Fruit fly (Drosophila melanogaster) whole organism, pupa: Measurements from ENCODE around the gene CG12620.

Source experiments
- CG13204 ChIP-seq: fragments of 200-800 bp; sonication (Bioruptor generic); optimal IDR thresholded peaks from 2 replicates; lab custom pipeline; 2018; ENCODE audit warnings: missing biosample characterization, mild to moderate bottlenecking, missing genetic modification characterization, moderate library complexity
- CG17806 ChIP-seq: fragments of 200-800 bp; sonication (Bioruptor generic); optimal IDR thresholded peaks from 2 replicates; lab custom pipeline; 2018; ENCODE audit warnings: missing biosample characterization, mild to moderate bottlenecking, missing genetic modification characterization, moderate library complexity
- CG32121 ChIP-seq: fragments of 200-800 bp; sonication (Bioruptor generic); IDR thresholded peaks from 2 replicates; pipeline ENCODE4 v1.3.6; 2022; ENCODE audit warnings: missing biosample characterization, missing genetic modification characterization
- CG4496 ChIP-seq: fragments of 200-800 bp; sonication (Bioruptor generic); IDR thresholded peaks from 3 replicates; pipeline ENCODE4 v1.3.6; 2022; ENCODE audit warnings: missing biosample characterization, missing genetic modification characterization
- CG8159 ChIP-seq: fragments of 200-800 bp; sonication (Bioruptor generic); optimal IDR thresholded peaks from 3 replicates; lab custom pipeline; 2018; ENCODE audit warnings: missing biosample characterization, mild to moderate bottlenecking, missing genetic modification characterization, moderate library complexity
- D1 ChIP-seq: fragments of 200-800 bp; sonication (Bioruptor generic); optimal IDR thresholded peaks from 2 replicates; lab custom pipeline; 2018; ENCODE audit warnings: missing biosample characterization, mild to moderate bottlenecking, missing genetic modification characterization, moderate library complexity
- EcR ChIP-seq: fragments of 200-800 bp; sonication (Bioruptor generic); optimal IDR thresholded peaks from 3 replicates; lab custom pipeline; 2019; ENCODE audit warnings: missing biosample characterization, missing genetic modification characterization, mild to moderate bottlenecking, moderate library complexity, missing genetic modification reagents
- Ets98B ChIP-seq: fragments of 200-800 bp; sonication (Bioruptor generic); IDR thresholded peaks from 2 replicates; pipeline ENCODE4 v1.3.6; 2022; ENCODE audit warnings: missing biosample characterization, missing genetic modification characterization
- Pif1A ChIP-seq: fragments of 200-800 bp; sonication (Bioruptor generic); optimal IDR thresholded peaks from 3 replicates; lab custom pipeline; 2016; ENCODE audit warnings: missing biosample characterization, missing genetic modification characterization
- Pif1B ChIP-seq: fragments of 200-800 bp; sonication (Bioruptor generic); optimal IDR thresholded peaks from 3 replicates; lab custom pipeline; 2016; ENCODE audit warnings: missing biosample characterization, missing genetic modification characterization
- Snoo ChIP-seq: fragments of 200-800 bp; sonication (Bioruptor generic); optimal IDR thresholded peaks from 3 replicates; lab custom pipeline; 2017; ENCODE audit warnings: missing biosample characterization, mild to moderate bottlenecking, missing genetic modification characterization, inconsistent platforms
- fd96Ca ChIP-seq: fragments of 200-800 bp; sonication (Bioruptor generic); IDR thresholded peaks from 3 replicates; pipeline ENCODE4 v1.3.6; 2022; ENCODE audit warnings: missing biosample characterization, missing genetic modification characterization
- gl ChIP-seq: fragments of 200-800 bp; sonication (Bioruptor generic); optimal IDR thresholded peaks from 2 replicates; lab custom pipeline; 2018; ENCODE audit warnings: missing biosample characterization, mild to moderate bottlenecking, missing genetic modification characterization

- TF ChIP-seq D1 (tag; lab: Kevin White, UChicago) (no peak), CG17806 (tag; lab: Kevin White, UChicago) (no peak), CG4496 (GFP tag; lab: Robert Waterston, UW) (no peak), gl (tag; lab: Kevin White, UChicago) (no peak), EcR (GFP tag; lab: Kevin White, UChicago) (no peak), CG32121 (GFP tag; lab: Robert Waterston, UW) (no peak), Snoo (no peak), Ets98B (GFP tag; lab: Robert Waterston, UW) (no peak), fd96Ca (GFP tag; lab: Robert Waterston, UW) (no peak), CG8159 (no peak), Pif1A (GFP tag; lab: Kevin White, UChicago) (no peak), CG13204 (no peak), Pif1B (GFP tag; lab: Kevin White, UChicago) (no peak)
These were observed 43.4 kb downstream of the CG12620 start, which contains the start of the genes CG34106 and beat-IIIa for dm6 chr2L:17130795-17131194.
